Worm (Caenorhabditis elegans) whole organism, L1 larva: ENCODE data around the gene F13H10.3.

Experiments
- C04F5.9 ChIP-seq: sonication (generic microtip); optimal IDR thresholded peaks from 2 replicates; lab custom pipeline; 2016; ENCODE audit warnings: missing genetic modification characterization, missing compliant biosample characterization
- F16B12.6 ChIP-seq: fragments of 150-350 bp; optimal IDR thresholded peaks from 2 replicates; lab custom pipeline; 2014; ENCODE audit warnings: missing biosample characterization, missing genetic modification characterization
- Y116A8C.19 ChIP-seq: sonication (generic microtip); optimal IDR thresholded peaks from 2 replicates; lab custom pipeline; 2016; ENCODE audit warnings: missing compliant biosample characterization, missing genetic modification characterization, borderline replicate concordance
- blmp-1 ChIP-seq: fragments of 150-350 bp; optimal IDR thresholded peaks from 2 replicates; lab custom pipeline; 2014; ENCODE audit warnings: missing biosample characterization, missing genetic modification characterization
- ceh-8 ChIP-seq: fragments of 200-800 bp; sonication (Bioruptor generic); optimal IDR thresholded peaks from 2 replicates; lab custom pipeline; 2018; ENCODE audit warnings: mild to moderate bottlenecking, missing genetic modification characterization, moderate library complexity, missing compliant biosample characterization
- ceh-88 ChIP-seq: fragments of 200-800 bp; sonication (Bioruptor generic); IDR thresholded peaks from 2 replicates; pipeline ENCODE4 v1.3.6; 2022; ENCODE audit warnings: missing genetic modification characterization, missing compliant biosample characterization
- ceh-90 ChIP-seq: sonication (generic microtip); optimal IDR thresholded peaks from 2 replicates; lab custom pipeline; 2016; ENCODE audit warnings: missing genetic modification characterization, missing compliant biosample characterization
- dsc-1 ChIP-seq: sonication (generic microtip); optimal IDR thresholded peaks from 2 replicates; lab custom pipeline; 2016; ENCODE audit warnings: mild to moderate bottlenecking, missing genetic modification characterization, missing compliant biosample characterization
- efl-3 ChIP-seq: fragments of 200-800 bp; sonication (Bioruptor generic); optimal IDR thresholded peaks from 2 replicates; lab custom pipeline; 2018; ENCODE audit warnings: mild to moderate bottlenecking, missing genetic modification characterization, missing compliant biosample characterization
- egl-13 ChIP-seq: sonication (generic microtip); optimal IDR thresholded peaks from 2 replicates; lab custom pipeline; 2016; ENCODE audit warnings: missing genotype, missing genetic modification reagents, missing genetic modification characterization, missing compliant biosample characterization
- egl-27 ChIP-seq, 2 experiments: fragments of 150-350 bp in 1 of 2; sonication (generic microtip); optimal IDR thresholded peaks; 3 replicates each; lab custom pipeline; 2017 to 2018; ENCODE audit warnings: missing biosample characterization in 2 of 2, missing genetic modification characterization in 2 of 2, missing genetic modification reagents in 2 of 2
- elt-2 ChIP-seq: sonication (generic microtip); optimal IDR thresholded peaks from 2 replicates; lab custom pipeline; 2016; ENCODE audit warnings: missing genetic modification characterization, mild to moderate bottlenecking, inconsistent platforms, missing compliant biosample characterization, missing genetic modification reagents
- elt-3 ChIP-seq, 6 experiments: fragments of 150-350 bp in 1 of 6; sonication (generic microtip); optimal IDR thresholded peaks; 2 replicates each; lab custom pipeline; 2017 to 2018; ENCODE audit warnings: missing biosample characterization in 6 of 6, missing genetic modification characterization in 6 of 6, inconsistent platforms in 1 of 6
- ets-5 ChIP-seq: fragments of 200-800 bp; sonication (Bioruptor generic); IDR thresholded peaks from 2 replicates; pipeline ENCODE4 v1.3.6; 2022; ENCODE audit warnings: missing genetic modification characterization, missing compliant biosample characterization
- fkh-10 ChIP-seq: sonication (generic microtip); optimal IDR thresholded peaks from 2 replicates; lab custom pipeline; 2017; ENCODE audit warnings: missing biosample characterization, missing genetic modification reagents, missing genetic modification characterization
- fos-1 ChIP-seq: fragments of 150-350 bp; optimal IDR thresholded peaks from 2 replicates; lab custom pipeline; 2014; ENCODE audit warnings: missing biosample characterization, missing genetic modification characterization
- grh-1 ChIP-seq: fragments of 200-800 bp; sonication (Bioruptor generic); IDR thresholded peaks from 2 replicates; pipeline ENCODE4 v1.3.6; 2022; ENCODE audit warnings: missing genetic modification reagents, missing genetic modification characterization, missing compliant biosample characterization
- hpl-2 ChIP-seq: fragments of 150-350 bp; optimal IDR thresholded peaks from 2 replicates; lab custom pipeline; 2014; ENCODE audit warnings: missing biosample characterization, missing genetic modification reagents, missing genetic modification characterization
- irx-1 ChIP-seq: sonication (generic microtip); optimal IDR thresholded peaks from 2 replicates; lab custom pipeline; 2016; ENCODE audit warnings: missing genetic modification characterization, missing compliant biosample characterization
- isw-1 ChIP-seq: fragments of 200-800 bp; sonication (Bioruptor generic); IDR thresholded peaks from 2 replicates; pipeline ENCODE4 v1.3.6; 2022; ENCODE audit warnings: missing genetic modification characterization, missing compliant biosample characterization
- jun-1 ChIP-seq: fragments of 150-350 bp; optimal IDR thresholded peaks from 2 replicates; lab custom pipeline; 2014; ENCODE audit warnings: missing biosample characterization, missing genetic modification reagents, missing genetic modification characterization
- lin-13 ChIP-seq: fragments of 150-350 bp; optimal IDR thresholded peaks from 2 replicates; lab custom pipeline; 2014; ENCODE audit warnings: missing biosample characterization, missing genetic modification reagents, missing genetic modification characterization
- lin-14 ChIP-seq: fragments of 200-800 bp; sonication (Bioruptor generic); optimal IDR thresholded peaks from 2 replicates; lab custom pipeline; 2018; ENCODE audit warnings: mild to moderate bottlenecking, missing genetic modification characterization, moderate library complexity, missing compliant biosample characterization
- lin-15B ChIP-seq: fragments of 150-350 bp; sonication (generic microtip); optimal IDR thresholded peaks from 3 replicates; lab custom pipeline; 2014; ENCODE audit warnings: missing biosample characterization, missing genetic modification characterization
- lin-35 ChIP-seq, 2 experiments: fragments of 150-350 bp; optimal IDR thresholded peaks; 2 replicates each; lab custom pipeline; 2014; ENCODE audit warnings: missing biosample characterization in 2 of 2, missing genetic modification characterization in 2 of 2, missing genetic modification reagents in 2 of 2
- lir-3 ChIP-seq: sonication (generic microtip); optimal IDR thresholded peaks from 2 replicates; lab custom pipeline; 2016; ENCODE audit warnings: mild to moderate bottlenecking, missing genetic modification characterization, moderate library complexity, missing compliant biosample characterization; ENCODE audit not compliant: poor library complexity
- mab-9 ChIP-seq: fragments of 200-800 bp; sonication (Bioruptor generic); IDR thresholded peaks from 2 replicates; pipeline ENCODE4 v1.3.6; 2022; ENCODE audit warnings: missing genetic modification reagents, missing genetic modification characterization, missing compliant biosample characterization
- mep-1 ChIP-seq: fragments of 150-350 bp; optimal IDR thresholded peaks from 2 replicates; lab custom pipeline; 2014; ENCODE audit warnings: missing biosample characterization, missing genetic modification characterization
- nhr-19 ChIP-seq: fragments of 200-800 bp; sonication (Bioruptor generic); conservative IDR thresholded peaks from 2 replicates; pipeline ENCODE4 v1.3.6; 2022; ENCODE audit warnings: missing genetic modification characterization, missing compliant biosample characterization
- nhr-47 ChIP-seq: sonication (generic microtip); optimal IDR thresholded peaks from 2 replicates; lab custom pipeline; 2016; ENCODE audit warnings: mild to moderate bottlenecking, missing genetic modification characterization, moderate library complexity, missing compliant biosample characterization
- nhr-71 ChIP-seq: sonication (generic microtip); optimal IDR thresholded peaks from 2 replicates; lab custom pipeline; 2016; ENCODE audit warnings: mild to moderate bottlenecking, missing genetic modification characterization, moderate library complexity, missing compliant biosample characterization
- nhr-76 ChIP-seq: sonication (generic microtip); optimal IDR thresholded peaks from 2 replicates; lab custom pipeline; 2017; ENCODE audit warnings: missing biosample characterization, missing genetic modification characterization
- nhr-77 ChIP-seq: fragments of 150-350 bp; optimal IDR thresholded peaks from 2 replicates; lab custom pipeline; 2014; ENCODE audit warnings: missing biosample characterization, missing genetic modification characterization
- nhr-84 ChIP-seq: sonication (generic microtip); optimal IDR thresholded peaks from 2 replicates; lab custom pipeline; 2017; ENCODE audit warnings: missing biosample characterization, missing genetic modification characterization
- nhr-85 ChIP-seq: sonication (generic microtip); peaks from one replicate; lab custom pipeline; 2016; ENCODE audit warnings: missing genetic modification characterization, inconsistent platforms, missing compliant biosample characterization
- nhr-90 ChIP-seq: sonication (generic microtip); optimal IDR thresholded peaks from 2 replicates; lab custom pipeline; 2016; ENCODE audit warnings: mild to moderate bottlenecking, missing genetic modification characterization, missing compliant biosample characterization; ENCODE audit not compliant: poor library complexity
- pqm-1 ChIP-seq: sonication (generic microtip); optimal IDR thresholded peaks from 3 replicates; lab custom pipeline; 2017; ENCODE audit warnings: missing biosample characterization, missing genetic modification characterization
- rnt-1 ChIP-seq: sonication (generic microtip); optimal IDR thresholded peaks from 2 replicates; lab custom pipeline; 2016; ENCODE audit warnings: mild to moderate bottlenecking, missing genetic modification characterization, moderate library complexity, missing compliant biosample characterization
- skn-1 ChIP-seq: fragments of 150-350 bp; optimal IDR thresholded peaks from 2 replicates; lab custom pipeline; 2014; ENCODE audit warnings: missing biosample characterization, missing genetic modification characterization
- snpc-4 ChIP-seq: fragments of 150-350 bp; optimal IDR thresholded peaks from 2 replicates; lab custom pipeline; 2014; ENCODE audit warnings: missing biosample characterization, missing genetic modification characterization
- snu-23 ChIP-seq: sonication (generic microtip); optimal IDR thresholded peaks from 2 replicates; lab custom pipeline; 2016; ENCODE audit warnings: missing genetic modification characterization, missing compliant biosample characterization
- sup-37 ChIP-seq: fragments of 200-800 bp; sonication (Bioruptor generic); optimal IDR thresholded peaks from 2 replicates; lab custom pipeline; 2018; ENCODE audit warnings: mild to moderate bottlenecking, missing genetic modification characterization, missing compliant biosample characterization
- swsn-7 ChIP-seq: sonication (generic microtip); optimal IDR thresholded peaks from 2 replicates; lab custom pipeline; 2016; ENCODE audit warnings: missing genetic modification characterization, missing compliant biosample characterization
- tbx-2 ChIP-seq: sonication (generic microtip); optimal IDR thresholded peaks from 2 replicates; lab custom pipeline; 2016; ENCODE audit warnings: missing genetic modification characterization, missing compliant biosample characterization
- unc-30 ChIP-seq: sonication (generic microtip); optimal IDR thresholded peaks from 2 replicates; lab custom pipeline; 2017; ENCODE audit warnings: missing biosample characterization, missing genetic modification characterization
- unc-86 ChIP-seq: sonication (generic microtip); optimal IDR thresholded peaks from 2 replicates; lab custom pipeline; 2016; ENCODE audit warnings: missing genetic modification characterization, missing compliant biosample characterization
- unc-98 ChIP-seq: fragments of 200-800 bp; sonication (Bioruptor generic); IDR thresholded peaks from 2 replicates; pipeline ENCODE4 v1.3.6; 2022; ENCODE audit warnings: missing genetic modification characterization, missing compliant biosample characterization
- xbp-1 ChIP-seq: sonication (generic microtip); optimal IDR thresholded peaks from 2 replicates; lab custom pipeline; 2016; ENCODE audit warnings: missing genetic modification characterization, missing compliant biosample characterization
- zag-1 ChIP-seq: fragments of 150-350 bp; optimal IDR thresholded peaks from 2 replicates; lab custom pipeline; 2014; ENCODE audit warnings: missing biosample characterization, missing genetic modification characterization
- ztf-4 ChIP-seq: fragments of 150-350 bp; optimal IDR thresholded peaks from 2 replicates; lab custom pipeline; 2014; ENCODE audit warnings: missing biosample characterization, missing genetic modification characterization

The F13H10.3 gene

DNA sequence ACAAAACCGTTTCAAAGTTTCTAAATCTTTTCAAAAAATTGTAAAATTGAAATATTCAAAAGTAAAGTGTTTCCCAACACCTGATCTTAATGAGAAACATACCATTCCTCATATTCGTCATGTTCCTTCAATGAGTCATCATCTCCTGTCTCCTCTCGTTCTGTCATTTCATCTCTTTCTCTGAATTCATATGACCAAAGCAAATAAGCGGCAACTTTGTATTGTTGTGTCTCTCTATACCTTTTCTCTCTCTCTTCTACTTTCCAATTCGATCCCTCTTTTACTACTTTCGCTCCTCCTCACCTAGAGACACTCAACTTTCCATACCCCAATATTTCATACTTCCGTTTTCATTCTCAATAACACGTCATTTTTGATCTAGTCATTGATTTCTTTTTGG is 7.5 kb downstream of the F13H10.3 start (continued):
- TF ChIP-seq mab-9 (GFP tag; lab: Robert Waterston, UW), result no peak
- TF ChIP-seq efl-3 (GFP tag; lab: Kevin White, UChicago), result no peak
- TF ChIP-seq fkh-10, result no peak
- TF ChIP-seq egl-27 (tag; optimal IDR thresholded peaks at IDR 0.05; lab: Kevin White, UChicago), result no peak
- peak; percentile 19 for TF ChIP-seq rnt-1 (tag; lab: Kevin White, UChicago)
- no peak for TF ChIP-seq Y116A8C.19 (tag; lab: Kevin White, UChicago)
- peak; percentile 41 for TF ChIP-seq skn-1 (tag; lab: Kevin White, UChicago)
- TF ChIP-seq ceh-90 (tag; lab: Kevin White, UChicago), result no peak
- peak; percentile 12 for TF ChIP-seq tbx-2
- no peak for TF ChIP-seq C04F5.9 (tag; lab: Kevin White, UChicago)

DNA sequence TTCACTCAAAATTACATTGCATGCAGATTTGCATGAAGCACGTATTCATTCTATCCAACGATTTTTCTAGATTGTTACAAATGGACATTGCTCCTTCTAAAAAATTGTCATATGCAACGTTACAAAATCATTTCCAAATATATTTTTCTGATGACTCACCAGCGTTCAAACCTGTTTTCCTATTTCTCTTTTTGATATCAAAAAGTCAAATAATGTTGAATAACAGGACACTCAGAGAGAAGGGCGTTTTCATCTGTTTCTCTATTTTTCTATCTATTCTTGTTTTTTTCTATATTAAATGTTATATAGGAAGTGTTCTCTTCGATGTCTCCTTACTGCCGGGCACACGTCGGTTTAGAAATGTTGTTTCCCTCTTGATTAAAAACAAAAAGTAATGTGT is 8.9 kb downstream of the F13H10.3 start:
- peak; percentile 11 for TF ChIP-seq lin-14 (GFP tag; lab: Kevin White, UChicago)
- no peak for TF ChIP-seq nhr-19 (GFP tag; lab: Robert Waterston, UW)
- peak in 1 of 6 experiments; percentile 30 for TF ChIP-seq elt-3 (tag; optimal IDR thresholded peaks at IDR 0.05; lab: Kevin White, UChicago)
- peak; percentile 9 for TF ChIP-seq blmp-1 (tag; lab: Kevin White, UChicago)
- peak; percentile 29 for TF ChIP-seq fos-1
- TF ChIP-seq, all 84 proteins: peak for 4

DNA sequence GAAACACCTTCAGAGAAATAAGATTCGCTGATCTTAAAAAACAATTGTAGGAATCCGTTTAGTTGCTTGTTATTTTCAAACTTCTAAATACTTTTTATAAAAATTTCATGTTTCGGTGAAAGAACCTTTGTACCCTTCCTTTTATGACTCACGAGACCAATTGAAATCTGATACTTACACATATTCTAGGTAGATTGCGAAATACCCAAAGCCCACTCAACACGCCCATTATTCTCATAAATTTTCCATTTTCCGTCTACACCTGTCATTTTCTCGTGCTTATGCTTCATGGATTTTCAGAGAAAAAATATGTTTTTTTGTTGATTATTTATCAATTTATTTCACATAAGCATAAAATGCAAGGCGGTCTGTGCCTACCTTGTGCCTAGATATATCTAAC is 9.4 kb downstream of the F13H10.3 start:
- TF ChIP-seq elt-2, result no peak
- TF ChIP-seq lir-3, result no peak
- TF ChIP-seq zag-1 (tag; lab: Kevin White, UChicago), result no peak
- TF ChIP-seq snu-23 (GFP tag; lab: Kevin White, UChicago), result no peak
- TF ChIP-seq nhr-90 (tag; lab: Kevin White, UChicago), result no peak
- no peak for TF ChIP-seq dsc-1 (tag; lab: Kevin White, UChicago)
- TF ChIP-seq unc-30 (tag; lab: Kevin White, UChicago), result no peak
- no peak for TF ChIP-seq sup-37 (GFP tag; lab: Kevin White, UChicago)
- no peak for TF ChIP-seq unc-98
- no peak for TF ChIP-seq nhr-19 (GFP tag; lab: Robert Waterston, UW)
- TF ChIP-seq hpl-2, result no peak
- TF ChIP-seq ztf-4 (tag; lab: Kevin White, UChicago), result no peak
- no peak for TF ChIP-seq nhr-76
- no peak for TF ChIP-seq jun-1 (tag; lab: Kevin White, UChicago)
- no peak for TF ChIP-seq lin-15B (tag; lab: Kevin White, UChicago)
- no peak for TF ChIP-seq blmp-1 (tag; lab: Kevin White, UChicago)
- TF ChIP-seq xbp-1 (tag; lab: Kevin White, UChicago), result no peak
- no peak for TF ChIP-seq snpc-4
- no peak for TF ChIP-seq mep-1 (tag; lab: Kevin White, UChicago)
- 0 out of 2 replicates have a peak, but pooled peaks have one; percentile 3 for TF ChIP-seq isw-1
- peak; percentile 6 for TF ChIP-seq nhr-85 (tag; lab: Kevin White, UChicago)
- TF ChIP-seq pqm-1 (tag; lab: Kevin White, UChicago), result no peak
- TF ChIP-seq grh-1 (GFP tag; lab: Robert Waterston, UW), result no peak
- TF ChIP-seq rnt-1 (tag; lab: Kevin White, UChicago), result no peak
- TF ChIP-seq F16B12.6 (tag; lab: Kevin White, UChicago), result no peak
- TF ChIP-seq irx-1 (tag; lab: Kevin White, UChicago), result no peak
- TF ChIP-seq ets-5 (GFP tag; lab: Robert Waterston, UW), result no peak
- no peak for TF ChIP-seq nhr-47 (tag; lab: Kevin White, UChicago)
- no peak for TF ChIP-seq mab-9 (GFP tag; lab: Robert Waterston, UW)
- TF ChIP-seq skn-1 (tag; lab: Kevin White, UChicago), result peak; percentile 63
- no peak for TF ChIP-seq lin-13 (GFP tag; lab: Kevin White, UChicago)
- no peak for TF ChIP-seq lin-35 (GFP tag; optimal IDR thresholded peaks at IDR 0.05; lab: Kevin White, UChicago)
- TF ChIP-seq ceh-88 (GFP tag; lab: Robert Waterston, UW), result no peak
- TF ChIP-seq nhr-71 (tag; lab: Kevin White, UChicago), result peak; percentile 50
- no peak for TF ChIP-seq swsn-7 (tag; lab: Kevin White, UChicago)
- TF ChIP-seq nhr-77 (tag; lab: Kevin White, UChicago), result no peak
- TF ChIP-seq nhr-84 (tag; lab: Kevin White, UChicago), result no peak
- TF ChIP-seq ceh-8 (GFP tag; lab: Kevin White, UChicago), result no peak
- TF ChIP-seq egl-13, result no peak
- no peak for TF ChIP-seq unc-86 (tag; lab: Kevin White, UChicago)
